Fruit fly (Drosophila melanogaster) whole organism, embryonic: Measurements from ENCODE around the gene CG6236.

ENCODE experiments used
- B-H2 ChIP-seq: fragments of 200-800 bp; sonication (Bioruptor generic); optimal IDR thresholded peaks from 2 replicates; lab custom pipeline; 2018; ENCODE audit warnings: missing biosample characterization, mild to moderate bottlenecking, missing genetic modification characterization
- CG11456 ChIP-seq: fragments of 200-800 bp; sonication (Bioruptor generic); IDR thresholded peaks from 3 replicates; pipeline ENCODE4 v1.3.6; 2022; ENCODE audit warnings: missing biosample characterization, missing genetic modification characterization
- CG12299 ChIP-seq: fragments of 200-800 bp; sonication (Bioruptor generic); optimal IDR thresholded peaks from 2 replicates; lab custom pipeline; 2018; ENCODE audit warnings: missing biosample characterization, mild to moderate bottlenecking, missing genetic modification characterization
- CG12744 ChIP-seq: fragments of 200-800 bp; sonication (Bioruptor generic); optimal IDR thresholded peaks from 2 replicates; lab custom pipeline; 2016; ENCODE audit warnings: missing biosample characterization, missing genetic modification characterization
- CG13123 ChIP-seq: fragments of 200-800 bp; sonication (Bioruptor generic); optimal IDR thresholded peaks from 2 replicates; lab custom pipeline; 2016; ENCODE audit warnings: missing biosample characterization, missing genetic modification characterization
- CG13624 ChIP-seq: fragments of 200-800 bp; sonication (Bioruptor generic); optimal IDR thresholded peaks from 2 replicates; lab custom pipeline; 2016; ENCODE audit warnings: missing biosample characterization, missing genetic modification characterization
- CG15514 ChIP-seq: fragments of 200-800 bp; sonication (Bioruptor generic); optimal IDR thresholded peaks from 3 replicates; lab custom pipeline; 2017; ENCODE audit warnings: missing biosample characterization, missing genetic modification characterization, mild to moderate bottlenecking, moderate library complexity, missing genetic modification reagents
- CG1603 ChIP-seq: fragments of 200-800 bp; sonication (Bioruptor generic); optimal IDR thresholded peaks from 2 replicates; lab custom pipeline; 2019; ENCODE audit warnings: missing biosample characterization, mild to moderate bottlenecking, missing genetic modification characterization, moderate library complexity
- CG17328 ChIP-seq: fragments of 200-800 bp; sonication (Bioruptor generic); IDR thresholded peaks from 2 replicates; pipeline ENCODE4 v1.3.6; 2022; ENCODE audit warnings: missing biosample characterization, missing genetic modification characterization
- CG17829 ChIP-seq: fragments of 200-800 bp; optimal IDR thresholded peaks from 2 replicates; lab custom pipeline; 2019; ENCODE audit warnings: missing biosample characterization, mild to moderate bottlenecking, missing genetic modification characterization, moderate library complexity
- CG18599 ChIP-seq: fragments of 200-800 bp; sonication (Bioruptor generic); optimal IDR thresholded peaks from 3 replicates; lab custom pipeline; 2017; ENCODE audit warnings: missing biosample characterization, missing genetic modification characterization, mild to moderate bottlenecking, moderate library complexity, missing genetic modification reagents
- CG2116 ChIP-seq: fragments of 200-800 bp; sonication (Bioruptor generic); optimal IDR thresholded peaks from 3 replicates; lab custom pipeline; 2018; ENCODE audit warnings: missing biosample characterization, mild to moderate bottlenecking, missing genetic modification characterization
- CG2712 ChIP-seq: fragments of 200-800 bp; optimal IDR thresholded peaks from 3 replicates; lab custom pipeline; 2019; ENCODE audit warnings: missing biosample characterization, mild to moderate bottlenecking, missing genetic modification characterization, moderate library complexity
- CG30431 ChIP-seq: fragments of 200-800 bp; sonication (Bioruptor generic); optimal IDR thresholded peaks from 2 replicates; lab custom pipeline; 2017; ENCODE audit warnings: missing biosample characterization, missing genetic modification characterization
- CG34376 ChIP-seq: fragments of 200-800 bp; sonication (Bioruptor generic); optimal IDR thresholded peaks from 2 replicates; lab custom pipeline; 2018; ENCODE audit warnings: missing biosample characterization, mild to moderate bottlenecking, missing genetic modification characterization
- CG4404 ChIP-seq: fragments of 200-800 bp; sonication (Bioruptor generic); IDR thresholded peaks from 2 replicates; pipeline ENCODE4 v1.3.6; 2022; ENCODE audit warnings: missing biosample characterization, missing genetic modification characterization
- CG7786 ChIP-seq: fragments of 200-800 bp; sonication (Bioruptor generic); optimal IDR thresholded peaks from 2 replicates; lab custom pipeline; 2016; ENCODE audit warnings: missing biosample characterization, missing genetic modification characterization
- CG7839 ChIP-seq: fragments of 200-800 bp; sonication (Bioruptor generic); optimal IDR thresholded peaks from 3 replicates; lab custom pipeline; 2018; ENCODE audit warnings: missing biosample characterization, mild to moderate bottlenecking, missing genetic modification characterization, moderate library complexity
- CG7963 ChIP-seq: fragments of 200-800 bp; sonication (Bioruptor generic); IDR thresholded peaks from 3 replicates; pipeline ENCODE4 v1.3.6; 2022; ENCODE audit warnings: missing biosample characterization, missing genetic modification characterization; ENCODE audit not compliant: partially characterized antibody
- CG9609 ChIP-seq: fragments of 200-800 bp; sonication (Bioruptor generic); optimal IDR thresholded peaks from 3 replicates; lab custom pipeline; 2016; ENCODE audit warnings: missing biosample characterization, missing genetic modification characterization
- CG9797 ChIP-seq: fragments of 200-800 bp; sonication (Bioruptor generic); optimal IDR thresholded peaks from 3 replicates; lab custom pipeline; 2018; ENCODE audit warnings: missing biosample characterization, mild to moderate bottlenecking, missing genetic modification characterization
- Hand ChIP-seq: fragments of 200-800 bp; sonication (Bioruptor generic); optimal IDR thresholded peaks from 2 replicates; lab custom pipeline; 2017; ENCODE audit warnings: mild to moderate bottlenecking, missing biosample characterization, missing genetic modification reagents, missing genetic modification characterization
- Hr78 ChIP-seq, 2 experiments: fragments of 200-800 bp in 1 of 2; fragments of >200 bp in 1 of 2; sonication (Bioruptor generic) in 1 of 2; optimal IDR thresholded peaks; 2 replicates each; lab custom pipeline; 2017 to 2019; ENCODE audit warnings: missing biosample characterization in 2 of 2, missing genetic modification characterization in 2 of 2, mild to moderate bottlenecking in 1 of 2, moderate library complexity in 1 of 2
- Med ChIP-seq: fragments of 200-800 bp; sonication (Bioruptor generic); peaks from one replicate; lab custom pipeline; 2016; ENCODE audit warnings: missing biosample characterization, missing genetic modification characterization, mild to moderate bottlenecking, inconsistent platforms, moderate library complexity
- Myb ChIP-seq: fragments of 200-800 bp; sonication (Bioruptor generic); optimal IDR thresholded peaks from 2 replicates; lab custom pipeline; 2016; ENCODE audit warnings: missing biosample characterization, missing genetic modification characterization
- Nf-YA ChIP-seq: fragments of 200-800 bp; sonication (Bioruptor generic); IDR thresholded peaks from 2 replicates; pipeline ENCODE4 v1.3.6; 2022; ENCODE audit warnings: missing biosample characterization, missing genetic modification characterization
- YL-1 ChIP-seq: fragments of 200-800 bp; sonication (Bioruptor generic); optimal IDR thresholded peaks from 3 replicates; lab custom pipeline; 2017; ENCODE audit warnings: missing biosample characterization, mild to moderate bottlenecking, missing genetic modification characterization
- ac ChIP-seq: fragments of 200-800 bp; sonication (Bioruptor generic); optimal IDR thresholded peaks from 3 replicates; lab custom pipeline; 2017; ENCODE audit warnings: missing biosample characterization, mild to moderate bottlenecking, missing genetic modification characterization
- ap ChIP-seq: fragments of 200-800 bp; sonication (Bioruptor generic); IDR thresholded peaks from 2 replicates; pipeline ENCODE4 v1.3.6; 2022; ENCODE audit warnings: missing biosample characterization, missing genetic modification characterization
- dpn ChIP-seq, 2 experiments: fragments of 200-800 bp; sonication (Bioruptor generic); optimal IDR thresholded peaks; 3 replicates each; lab custom pipeline; 2016; ENCODE audit warnings: missing biosample characterization in 2 of 2, missing genetic modification characterization in 2 of 2
- eve ChIP-seq, 2 experiments: fragments of >200 bp; optimal IDR thresholded peaks; 2 replicates each; lab custom pipeline; 2017; ENCODE audit warnings: missing biosample characterization in 2 of 2, missing genetic modification characterization in 2 of 2
- fd64A ChIP-seq: fragments of 200-800 bp; sonication (Bioruptor generic); optimal IDR thresholded peaks from 3 replicates; lab custom pipeline; 2018; ENCODE audit warnings: missing biosample characterization, mild to moderate bottlenecking, missing genetic modification characterization
- ftz-f1 ChIP-seq: fragments of 200-800 bp; sonication (Bioruptor generic); optimal IDR thresholded peaks from 2 replicates; lab custom pipeline; 2016; ENCODE audit warnings: missing biosample characterization, missing genetic modification characterization
- gce ChIP-seq: fragments of 200-800 bp; sonication (Bioruptor generic); IDR thresholded peaks from 3 replicates; pipeline ENCODE4 v1.3.6; 2022; ENCODE audit warnings: missing biosample characterization, missing genetic modification characterization
- gfzf ChIP-seq: fragments of 200-800 bp; sonication (Bioruptor generic); optimal IDR thresholded peaks from 2 replicates; lab custom pipeline; 2016; ENCODE audit warnings: missing biosample characterization, mild to moderate bottlenecking, missing genetic modification characterization, moderate library complexity
- grn ChIP-seq: fragments of 200-800 bp; sonication (Bioruptor generic); optimal IDR thresholded peaks from 3 replicates; lab custom pipeline; 2017; ENCODE audit warnings: missing biosample characterization, missing genetic modification characterization
- gsb-n ChIP-seq: fragments of 200-800 bp; sonication (Bioruptor generic); optimal IDR thresholded peaks from 3 replicates; lab custom pipeline; 2018; ENCODE audit warnings: missing biosample characterization, mild to moderate bottlenecking, missing genetic modification characterization
- jumu ChIP-seq: fragments of 200-800 bp; sonication (Bioruptor generic); optimal IDR thresholded peaks from 3 replicates; lab custom pipeline; 2016; ENCODE audit warnings: missing biosample characterization, missing genetic modification characterization
- kay ChIP-seq: fragments of 200-800 bp; sonication (Bioruptor generic); optimal IDR thresholded peaks from 2 replicates; lab custom pipeline; 2016; ENCODE audit warnings: missing biosample characterization, missing genetic modification characterization
- mirr ChIP-seq: fragments of 200-800 bp; sonication (Bioruptor generic); optimal IDR thresholded peaks from 3 replicates; lab custom pipeline; 2018; ENCODE audit warnings: missing biosample characterization, mild to moderate bottlenecking, missing genetic modification characterization
- oc ChIP-seq: fragments of 200-800 bp; sonication (Bioruptor generic); optimal IDR thresholded peaks from 2 replicates; lab custom pipeline; 2018; ENCODE audit warnings: missing biosample characterization, mild to moderate bottlenecking, missing genetic modification characterization, moderate library complexity
- onecut ChIP-seq: fragments of 200-800 bp; sonication (Bioruptor generic); IDR thresholded peaks from 2 replicates; pipeline ENCODE4 v1.3.6; 2022; ENCODE audit warnings: missing biosample characterization, missing genetic modification characterization
- phol ChIP-seq: fragments of 200-800 bp; sonication (Bioruptor generic); optimal IDR thresholded peaks from 3 replicates; lab custom pipeline; 2018; ENCODE audit warnings: missing biosample characterization, mild to moderate bottlenecking, missing genetic modification characterization, moderate library complexity
- sc ChIP-seq, 3 experiments: fragments of >200 bp in 2 of 3; fragments of 200-800 bp in 1 of 3; sonication (Bioruptor generic) in 1 of 3; optimal IDR thresholded peaks; 2 replicates in 2 of 3; 3 replicates in 1 of 3; lab custom pipeline; 2017; ENCODE audit warnings: mild to moderate bottlenecking in 1 of 3, missing biosample characterization in 1 of 3, missing genetic modification characterization in 1 of 3, missing genetic modification reagents in 1 of 3
- trh ChIP-seq: fragments of 200-800 bp; sonication (Bioruptor generic); optimal IDR thresholded peaks from 2 replicates; lab custom pipeline; 2016; ENCODE audit warnings: missing biosample characterization, missing genetic modification characterization
- yki ChIP-seq: fragments of >200 bp; optimal IDR thresholded peaks from 3 replicates; lab custom pipeline; 2018
- zen ChIP-seq: fragments of 200-800 bp; sonication (Bioruptor generic); optimal IDR thresholded peaks from 3 replicates; lab custom pipeline; 2018; ENCODE audit warnings: missing biosample characterization, mild to moderate bottlenecking, missing genetic modification characterization, moderate library complexity

The CG6236 gene

DNA sequence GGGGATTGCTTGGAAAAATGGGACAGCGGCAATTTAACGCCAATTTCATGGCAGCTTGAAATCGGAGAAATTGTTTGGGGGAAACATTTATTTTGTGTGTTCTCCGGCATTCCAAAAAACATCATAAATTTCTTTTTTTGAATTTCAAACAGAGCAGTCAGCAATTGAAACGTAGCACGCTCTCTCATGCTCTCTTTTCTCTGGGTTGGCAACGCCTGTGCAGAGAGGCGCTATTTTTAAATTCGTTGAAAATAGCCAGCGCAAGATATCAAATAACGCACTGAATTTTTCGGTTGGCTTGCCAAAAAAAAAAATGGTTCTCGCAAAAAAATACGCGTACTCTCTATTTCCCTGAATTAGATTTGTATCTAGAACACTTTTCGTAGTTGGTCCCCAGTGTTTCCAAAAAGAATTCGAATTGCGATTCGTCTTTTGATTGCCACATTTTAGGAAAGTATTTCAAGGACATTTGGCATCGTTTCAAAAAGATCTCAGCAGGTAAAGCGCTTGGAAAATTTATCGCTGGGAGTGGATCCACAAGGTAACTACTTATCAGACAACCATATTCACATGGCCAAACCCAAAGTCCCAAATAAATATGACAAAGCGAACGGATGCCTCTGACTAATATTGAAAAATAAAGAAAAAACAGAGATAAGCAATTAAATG is 41.9 kb downstream of the CG6236 start (continued):
- TF ChIP-seq B-H2 (GFP tag; lab: Kevin White, UChicago) (no peak), CG9797 (peak; percentile 7), CG2712 (tag; lab: Kevin White, UChicago) (peak; percentile 21), trh (GFP tag; lab: Kevin White, UChicago) (no peak), CG9609 (GFP tag; lab: Kevin White, UChicago) (peak; percentile 32), CG12299 (no peak), gfzf (GFP tag; lab: Kevin White, UChicago) (peak; percentile 53), YL-1 (GFP tag; lab: Kevin White, UChicago) (no peak), mirr (GFP tag; lab: Kevin White, UChicago) (no peak), ac (GFP tag; lab: Kevin White, UChicago) (no peak), phol (tag; lab: Kevin White, UChicago) (peak; percentile 32), CG7839 (no peak), Hr78 (GFP tag; optimal IDR thresholded peaks at IDR 0.05; lab: Kevin White, UChicago) (no peak), zen (tag; lab: Kevin White, UChicago) (peak; percentile 16), ftz-f1 (GFP tag; lab: Kevin White, UChicago) (peak; percentile 74), onecut (no peak), CG13624 (GFP tag; lab: Kevin White, UChicago) (peak; percentile 3), CG13123 (GFP tag; lab: Kevin White, UChicago) (no peak), CG7786 (GFP tag; lab: Kevin White, UChicago) (peak; percentile 12), CG2116 (GFP tag; lab: Kevin White, UChicago) (peak; percentile 12), CG15514 (peak; percentile 43), oc (tag; lab: Kevin White, UChicago) (no peak), CG12744 (GFP tag; lab: Kevin White, UChicago) (no peak), grn (GFP tag; lab: Kevin White, UChicago) (peak; percentile 60), CG18599 (GFP tag; lab: Kevin White, UChicago) (no peak), CG11456 (no peak), Med (GFP tag; lab: Kevin White, UChicago) (peak; percentile 70), yki (lab: Kevin White, UChicago) (peak; percentile 1), jumu (GFP tag; lab: Kevin White, UChicago) (no peak), CG7963 (GFP tag; lab: Robert Waterston, UW) (no peak), CG34376 (GFP tag; lab: Kevin White, UChicago) (peak; percentile 78), CG1603 (tag; lab: Kevin White, UChicago) (peak; percentile 88), ap (GFP tag; lab: Robert Waterston, UW) (no peak), fd64A (GFP tag; lab: Kevin White, UChicago) (no peak), Hand (peak; percentile 25), sc (optimal IDR thresholded peaks at IDR 0.05; lab: Kevin White, UChicago) (no peak), sc (GFP tag; optimal IDR thresholded peaks at IDR 0.05; lab: Kevin White, UChicago) (no peak), CG17328 (GFP tag; lab: Robert Waterston, UW) (no peak), dpn (GFP tag; optimal IDR thresholded peaks at IDR 0.05; lab: Kevin White, UChicago) (peak in 1 of 2 experiments; percentile 15), CG17829 (tag; lab: Kevin White, UChicago) (peak; percentile 24), Nf-YA (GFP tag; lab: Robert Waterston, UW) (no peak), CG4404 (GFP tag; lab: Robert Waterston, UW) (no peak), Myb (GFP tag; lab: Kevin White, UChicago) (peak; percentile 71), CG30431 (GFP tag; lab: Kevin White, UChicago) (no peak), gce (no peak), eve (GFP tag; optimal IDR thresholded peaks at IDR 0.05; lab: Kevin White, UChicago) (peak in 1 of 2 experiments; percentile 64), kay (peak; percentile 32), gsb-n (tag; lab: Kevin White, UChicago) (no peak)
